Fruit fly (Drosophila melanogaster) whole organism, embryonic: Measurements from ENCODE around the gene Rbp1-like.

Experiments used
- Abd-B ChIP-seq: fragments of 200-800 bp; sonication (Bioruptor generic); optimal IDR thresholded peaks from 2 replicates; lab custom pipeline; 2018; ENCODE audit warnings: missing biosample characterization, mild to moderate bottlenecking, missing genetic modification characterization, moderate library complexity
- Adf1 ChIP-seq: fragments of 200-800 bp; sonication (Bioruptor generic); IDR thresholded peaks from 2 replicates; pipeline ENCODE4 v1.3.6; 2022; ENCODE audit warnings: missing biosample characterization, missing genetic modification characterization
- Asciz ChIP-seq: fragments of 200-800 bp; sonication (Bioruptor generic); optimal IDR thresholded peaks from 2 replicates; lab custom pipeline; 2017; ENCODE audit warnings: missing biosample characterization, mild to moderate bottlenecking, missing genetic modification characterization, missing genetic modification reagents
- CG10565 ChIP-seq: fragments of 200-800 bp; sonication (Bioruptor generic); optimal IDR thresholded peaks from 3 replicates; lab custom pipeline; 2016; ENCODE audit warnings: missing biosample characterization, mild to moderate bottlenecking, missing genetic modification characterization
- CG11085 ChIP-seq: fragments of 200-800 bp; sonication (Bioruptor generic); IDR thresholded peaks from 2 replicates; pipeline ENCODE4 v1.3.6; 2022; ENCODE audit warnings: missing biosample characterization, missing genetic modification characterization
- CG13287 ChIP-seq: fragments of 200-800 bp; sonication (Bioruptor generic); IDR thresholded peaks from 2 replicates; pipeline ENCODE4 v1.3.6; 2022; ENCODE audit warnings: missing biosample characterization, missing genetic modification characterization; ENCODE audit not compliant: partially characterized antibody
- CG13424 ChIP-seq: fragments of 200-800 bp; sonication (Bioruptor generic); optimal IDR thresholded peaks from 2 replicates; lab custom pipeline; 2019; ENCODE audit warnings: missing biosample characterization, mild to moderate bottlenecking, missing genetic modification characterization, moderate library complexity
- CG15601 ChIP-seq: fragments of 200-800 bp; sonication (Bioruptor generic); optimal IDR thresholded peaks from 3 replicates; lab custom pipeline; 2019; ENCODE audit warnings: missing biosample characterization, mild to moderate bottlenecking, missing genetic modification characterization, moderate library complexity
- CG15696 ChIP-seq: fragments of 200-800 bp; sonication (Bioruptor generic); optimal IDR thresholded peaks from 2 replicates; lab custom pipeline; 2019; ENCODE audit warnings: missing biosample characterization, mild to moderate bottlenecking, missing genetic modification characterization, moderate library complexity
- CG17361 ChIP-seq: fragments of 200-800 bp; sonication (Bioruptor generic); IDR thresholded peaks from 3 replicates; pipeline ENCODE4 v1.3.6; 2022; ENCODE audit warnings: missing biosample characterization, missing genetic modification characterization
- CG17612 ChIP-seq: fragments of 200-800 bp; sonication (Bioruptor generic); IDR thresholded peaks from 2 replicates; pipeline ENCODE4 v1.3.6; 2022; ENCODE audit warnings: missing biosample characterization, missing genetic modification characterization
- CG1792 ChIP-seq: fragments of 200-800 bp; sonication (Bioruptor generic); optimal IDR thresholded peaks from 2 replicates; lab custom pipeline; 2016; ENCODE audit warnings: missing biosample characterization, missing genetic modification characterization
- CG2889 ChIP-seq: fragments of 200-800 bp; sonication (Bioruptor generic); IDR thresholded peaks from 3 replicates; pipeline ENCODE4 v1.3.6; 2022; ENCODE audit warnings: missing biosample characterization, missing genetic modification characterization
- CG6175 ChIP-seq: fragments of 200-800 bp; sonication (Bioruptor generic); IDR thresholded peaks from 3 replicates; pipeline ENCODE4 v1.3.6; 2022; ENCODE audit warnings: missing biosample characterization, missing genetic modification characterization
- CG6272 ChIP-seq: fragments of 200-800 bp; sonication (Bioruptor generic); IDR thresholded peaks from 2 replicates; pipeline ENCODE4 v1.3.6; 2022; ENCODE audit warnings: missing biosample characterization, missing genetic modification characterization
- CG6791 ChIP-seq: fragments of 200-800 bp; sonication (Bioruptor generic); IDR thresholded peaks from 3 replicates; pipeline ENCODE4 v1.3.6; 2022; ENCODE audit warnings: missing biosample characterization, missing genetic modification characterization; ENCODE audit not compliant: partially characterized antibody
- CG7745 ChIP-seq: fragments of 200-800 bp; sonication (Bioruptor generic); optimal IDR thresholded peaks from 2 replicates; lab custom pipeline; 2018; ENCODE audit warnings: missing biosample characterization, mild to moderate bottlenecking, missing genetic modification characterization, moderate library complexity
- CG8281 ChIP-seq: fragments of 200-800 bp; sonication (Bioruptor generic); optimal IDR thresholded peaks from 2 replicates; lab custom pipeline; 2018; ENCODE audit warnings: missing biosample characterization, mild to moderate bottlenecking, missing genetic modification characterization, moderate library complexity
- CHES-1-like ChIP-seq: fragments of 200-800 bp; sonication (Bioruptor generic); optimal IDR thresholded peaks from 2 replicates; lab custom pipeline; 2016; ENCODE audit warnings: missing biosample characterization, missing genetic modification characterization
- D19A ChIP-seq: fragments of 200-800 bp; optimal IDR thresholded peaks from 3 replicates; lab custom pipeline; 2019; ENCODE audit warnings: missing biosample characterization, mild to moderate bottlenecking, missing genetic modification characterization, moderate library complexity
- HmgD ChIP-seq: fragments of 200-800 bp; sonication (Bioruptor generic); optimal IDR thresholded peaks from 3 replicates; lab custom pipeline; 2016; ENCODE audit warnings: missing biosample characterization, missing genetic modification characterization
- Hr3 ChIP-seq: fragments of 200-800 bp; sonication (Bioruptor generic); optimal IDR thresholded peaks from 3 replicates; lab custom pipeline; 2016; ENCODE audit warnings: missing biosample characterization, missing genetic modification characterization
- Lhr ChIP-seq: fragments of 200-800 bp; sonication (Bioruptor generic); optimal IDR thresholded peaks from 3 replicates; lab custom pipeline; 2017; ENCODE audit warnings: mild to moderate bottlenecking, missing biosample characterization, missing genetic modification reagents, missing genetic modification characterization
- Mrtf ChIP-seq: fragments of 200-800 bp; sonication (Bioruptor generic); IDR thresholded peaks from 3 replicates; pipeline ENCODE4 v1.3.6; 2022; ENCODE audit warnings: missing biosample characterization, missing genetic modification characterization
- Neu2 ChIP-seq: fragments of 200-800 bp; sonication (Bioruptor generic); optimal IDR thresholded peaks from 3 replicates; lab custom pipeline; 2016; ENCODE audit warnings: missing biosample characterization, missing genetic modification characterization, borderline replicate concordance
- Opbp ChIP-seq: fragments of 200-800 bp; sonication (Bioruptor generic); IDR thresholded peaks from 3 replicates; pipeline ENCODE4 v1.3.6; 2022; ENCODE audit warnings: missing biosample characterization, missing genetic modification characterization; ENCODE audit not compliant: partially characterized antibody
- Ptx1 ChIP-seq: fragments of 200-800 bp; sonication (Bioruptor generic); IDR thresholded peaks from 2 replicates; pipeline ENCODE4 v1.3.6; 2022; ENCODE audit warnings: missing biosample characterization, missing genetic modification characterization
- Ravus ChIP-seq: fragments of 200-800 bp; sonication (Bioruptor generic); IDR thresholded peaks from 2 replicates; pipeline ENCODE4 v1.3.6; 2022; ENCODE audit warnings: missing biosample characterization, missing genetic modification characterization
- TFAM ChIP-seq: fragments of 200-800 bp; sonication (Bioruptor generic); optimal IDR thresholded peaks from 2 replicates; lab custom pipeline; 2017; ENCODE audit warnings: missing biosample characterization, missing genetic modification characterization, inconsistent platforms
- Trl ChIP-seq, 3 experiments: fragments of >200 bp in 2 of 3; fragments of 200-800 bp in 1 of 3; sonication (Bioruptor generic) in 1 of 3; optimal IDR thresholded peaks; 2 replicates in 1 of 3; 3 replicates in 2 of 3; lab custom pipeline; 2016 to 2017; ENCODE audit warnings: missing biosample characterization in 1 of 3, missing genetic modification characterization in 1 of 3
- cato ChIP-seq: fragments of 200-800 bp; sonication (Bioruptor generic); optimal IDR thresholded peaks from 2 replicates; lab custom pipeline; 2016; ENCODE audit warnings: missing biosample characterization, missing genetic modification characterization, borderline replicate concordance
- chm ChIP-seq: fragments of 200-800 bp; sonication (Bioruptor generic); IDR thresholded peaks from 2 replicates; pipeline ENCODE4 v1.3.6; 2022; ENCODE audit warnings: missing biosample characterization, missing genetic modification characterization
- eve ChIP-seq, 2 experiments: fragments of >200 bp; optimal IDR thresholded peaks; 2 replicates each; lab custom pipeline; 2017; ENCODE audit warnings: missing biosample characterization in 2 of 2, missing genetic modification characterization in 2 of 2
- eyg ChIP-seq: fragments of 200-800 bp; sonication (Bioruptor generic); optimal IDR thresholded peaks from 3 replicates; lab custom pipeline; 2016; ENCODE audit warnings: missing biosample characterization, missing genetic modification characterization
- ftz-f1 ChIP-seq: fragments of 200-800 bp; sonication (Bioruptor generic); optimal IDR thresholded peaks from 2 replicates; lab custom pipeline; 2016; ENCODE audit warnings: missing biosample characterization, missing genetic modification characterization
- gcm ChIP-seq: fragments of 200-800 bp; sonication (Bioruptor generic); optimal IDR thresholded peaks from 2 replicates; lab custom pipeline; 2019; ENCODE audit warnings: missing biosample characterization, mild to moderate bottlenecking, missing genetic modification characterization, moderate library complexity
- grn ChIP-seq: fragments of 200-800 bp; sonication (Bioruptor generic); optimal IDR thresholded peaks from 3 replicates; lab custom pipeline; 2017; ENCODE audit warnings: missing biosample characterization, missing genetic modification characterization
- gsb ChIP-seq: fragments of 200-800 bp; sonication (Bioruptor generic); IDR thresholded peaks from 2 replicates; pipeline ENCODE4 v1.3.6; 2022; ENCODE audit warnings: missing biosample characterization, missing genetic modification characterization
- ind ChIP-seq: fragments of 200-800 bp; sonication (Bioruptor generic); optimal IDR thresholded peaks from 3 replicates; lab custom pipeline; 2016; ENCODE audit warnings: missing biosample characterization, missing genetic modification characterization
- jigr1 ChIP-seq: fragments of 200-800 bp; sonication (Bioruptor generic); IDR thresholded peaks from 3 replicates; pipeline ENCODE4 v1.3.6; 2022; ENCODE audit warnings: missing biosample characterization, missing genetic modification characterization
- klu ChIP-seq: fragments of 200-800 bp; sonication (Bioruptor generic); IDR thresholded peaks from 2 replicates; pipeline ENCODE4 v1.3.6; 2022; ENCODE audit warnings: missing biosample characterization, missing genetic modification characterization
- kni ChIP-seq: fragments of 200-800 bp; sonication (Bioruptor generic); optimal IDR thresholded peaks from 3 replicates; lab custom pipeline; 2017; ENCODE audit warnings: mild to moderate bottlenecking, missing biosample characterization, missing genetic modification reagents, missing genetic modification characterization
- pb ChIP-seq: fragments of 200-800 bp; sonication (Bioruptor generic); optimal IDR thresholded peaks from 3 replicates; lab custom pipeline; 2016; ENCODE audit warnings: missing biosample characterization, missing genetic modification characterization
- prd ChIP-seq, 3 experiments: fragments of >200 bp in 2 of 3; fragments of 200-800 bp in 1 of 3; sonication (Bioruptor generic) in 1 of 3; optimal IDR thresholded peaks in 2 of 3; IDR thresholded peaks in 1 of 3; 2 replicates in 2 of 3; 3 replicates in 1 of 3; pipeline versions ENCODE4 v1.3.6 to Lab custom; 2017 to 2022; ENCODE audit warnings: missing biosample characterization in 1 of 3, missing genetic modification characterization in 1 of 3
- psq ChIP-seq: fragments of 200-800 bp; sonication (Bioruptor generic); optimal IDR thresholded peaks from 2 replicates; lab custom pipeline; 2017; ENCODE audit warnings: missing biosample characterization, missing genetic modification characterization
- sens ChIP-seq: fragments of 200-800 bp; sonication (Bioruptor generic); peaks from one replicate; lab custom pipeline; 2016; ENCODE audit warnings: missing biosample characterization, missing genetic modification characterization
- sima ChIP-seq: fragments of 200-800 bp; sonication (Bioruptor generic); optimal IDR thresholded peaks from 2 replicates; lab custom pipeline; 2016; ENCODE audit warnings: missing biosample characterization, missing genetic modification characterization
- sob ChIP-seq: fragments of 200-800 bp; sonication (Bioruptor generic); IDR thresholded peaks from 2 replicates; pipeline ENCODE4 v1.3.6; 2022; ENCODE audit warnings: missing biosample characterization, missing genetic modification characterization
- stc ChIP-seq: fragments of 200-800 bp; sonication (Bioruptor generic); IDR thresholded peaks from 2 replicates; pipeline ENCODE4 v1.3.6; 2022; ENCODE audit warnings: missing biosample characterization, missing genetic modification characterization

Gene Rbp1-like

dm6 chrX:13412941-13413613, 28.4 kb upstream of the Rbp1-like start, which contains the start of the genes CG1998 and Set2 (continued):
- TF ChIP-seq sens (GFP tag; lab: Kevin White, UChicago) (no peak), grn (GFP tag; lab: Kevin White, UChicago) (no peak), CG1792 (GFP tag; lab: Kevin White, UChicago) (no peak), CHES-1-like (GFP tag; lab: Kevin White, UChicago) (peak; percentile 73), pb (no peak), CG17361 (GFP tag; lab: Robert Waterston, UW) (no peak), Hr3 (no peak), eyg (GFP tag; lab: Kevin White, UChicago) (no peak), Mrtf (no peak), Opbp (GFP tag; lab: Robert Waterston, UW) (peak; percentile 66; the same call in 2 of the 3 replicates), Asciz (GFP tag; lab: Kevin White, UChicago) (no peak), CG15601 (tag; lab: Kevin White, UChicago) (peak; percentile 35), ind (GFP tag; lab: Kevin White, UChicago) (no peak), CG7745 (tag; lab: Kevin White, UChicago) (no peak), Adf1 (GFP tag; lab: Robert Waterston, UW) (no peak; the same call in 1 of the 2 replicates), sima (no peak), Ptx1 (GFP tag; lab: Robert Waterston, UW) (peak; percentile 29; the same call in 1 of the 2 replicates), CG8281 (tag; lab: Kevin White, UChicago) (no peak), sob (GFP tag; lab: Robert Waterston, UW) (peak; percentile 65), jigr1 (GFP tag; lab: Robert Waterston, UW) (no peak), CG15696 (tag; lab: Kevin White, UChicago) (no peak), HmgD (GFP tag; lab: Kevin White, UChicago) (peak; percentile 69), eve (GFP tag; optimal IDR thresholded peaks at IDR 0.05; lab: Kevin White, UChicago) (no peak), gsb (GFP tag; lab: Robert Waterston, UW) (no peak), Ravus (no peak), TFAM (no peak), cato (GFP tag; lab: Kevin White, UChicago) (no peak), chm (GFP tag; lab: Robert Waterston, UW) (no peak), CG11085 (GFP tag; lab: Robert Waterston, UW) (no peak), CG17612 (no peak), CG2889 (GFP tag; lab: Robert Waterston, UW) (no peak), CG6175 (GFP tag; lab: Robert Waterston, UW) (no peak), stc (GFP tag; lab: Robert Waterston, UW) (no peak), Neu2 (GFP tag; lab: Kevin White, UChicago) (no peak), Trl (optimal IDR thresholded peaks at IDR 0.05; lab: Kevin White, UChicago) (peak in 1 of 2 experiments; percentile 61), Trl (GFP tag; optimal IDR thresholded peaks at IDR 0.05; lab: Kevin White, UChicago) (peak; percentile 27), D19A (tag; lab: Kevin White, UChicago) (no peak), psq (GFP tag; lab: Kevin White, UChicago) (no peak), ftz-f1 (GFP tag; lab: Kevin White, UChicago) (peak; percentile 93), Abd-B (GFP tag; lab: Kevin White, UChicago) (peak; percentile 54), CG10565 (GFP tag; lab: Kevin White, UChicago) (no peak), prd (optimal IDR thresholded peaks at IDR 0.05; lab: Kevin White, UChicago) (no peak), prd (GFP tag; IDR thresholded peaks at IDR 0.05; lab: Robert Waterston, UW) (no peak), klu (GFP tag; lab: Robert Waterston, UW) (no peak), CG6272 (GFP tag; lab: Robert Waterston, UW) (0 out of 2 replicates have a peak, but pooled peaks have one; percentile 18), CG13287 (GFP tag; lab: Robert Waterston, UW) (peak; percentile 63; the same call in 1 of the 2 replicates), kni (GFP tag; lab: Kevin White, UChicago) (no peak), gcm (GFP tag; lab: Kevin White, UChicago) (no peak), Lhr (peak; percentile 91), CG13424 (tag; lab: Kevin White, UChicago) (peak; percentile 35), CG6791 (peak; percentile 62; the same call in 1 of the 3 replicates)
